Worm (Caenorhabditis elegans) whole organism, L3 larva: ENCODE measurements around the gene F01F1.14.

Experiments
- R02D3.7 ChIP-seq: fragments of 150-350 bp; optimal IDR thresholded peaks from 2 replicates; lab custom pipeline; 2014; ENCODE audit warnings: missing biosample characterization, missing genetic modification characterization
- ZK546.5 ChIP-seq: sonication (generic microtip); optimal IDR thresholded peaks from 2 replicates; lab custom pipeline; 2017; ENCODE audit warnings: missing biosample characterization, missing genetic modification characterization
- aly-2 ChIP-seq: fragments of 150-350 bp; optimal IDR thresholded peaks from 2 replicates; lab custom pipeline; 2014; ENCODE audit warnings: missing biosample characterization, missing genetic modification characterization
- ama-1 ChIP-seq: fragments of 150-350 bp; optimal IDR thresholded peaks from 2 replicates; lab custom pipeline; 2018
- ceh-16 ChIP-seq: sonication (generic microtip); optimal IDR thresholded peaks from 2 replicates; lab custom pipeline; 2017; ENCODE audit warnings: missing biosample characterization, missing genetic modification characterization
- ceh-28 ChIP-seq: fragments of 150-350 bp; optimal IDR thresholded peaks from 2 replicates; lab custom pipeline; 2014; ENCODE audit warnings: missing biosample characterization, missing genetic modification reagents, missing genetic modification characterization
- ceh-82 ChIP-seq: fragments of 150-350 bp; optimal IDR thresholded peaks from 2 replicates; lab custom pipeline; 2014; ENCODE audit warnings: missing biosample characterization, missing genetic modification characterization
- ceh-9 ChIP-seq: sonication (generic microtip); optimal IDR thresholded peaks from 2 replicates; lab custom pipeline; 2018; ENCODE audit warnings: missing biosample characterization, missing genetic modification characterization
- daf-12 ChIP-seq: fragments of 150-350 bp; optimal IDR thresholded peaks from 2 replicates; lab custom pipeline; 2014; ENCODE audit warnings: missing biosample characterization, missing genetic modification reagents, missing genetic modification characterization
- egl-27 ChIP-seq: sonication (generic microtip); optimal IDR thresholded peaks from 4 replicates; lab custom pipeline; 2017; ENCODE audit warnings: missing biosample characterization, missing genetic modification reagents, missing genetic modification characterization
- egl-5 ChIP-seq: fragments of 150-350 bp; optimal IDR thresholded peaks from 2 replicates; lab custom pipeline; 2017; ENCODE audit warnings: missing biosample characterization, missing genetic modification reagents, missing genetic modification characterization, inconsistent platforms
- elt-1 ChIP-seq: fragments of 150-350 bp; optimal IDR thresholded peaks from 2 replicates; lab custom pipeline; 2014; ENCODE audit warnings: missing biosample characterization, missing genetic modification characterization
- elt-2 ChIP-seq: sonication (generic microtip); optimal IDR thresholded peaks from 2 replicates; lab custom pipeline; 2016; ENCODE audit warnings: missing genetic modification reagents, mild to moderate bottlenecking, missing genetic modification characterization, missing compliant biosample characterization
- elt-3 ChIP-seq, 3 experiments: fragments of 150-350 bp in 1 of 3; sonication (generic microtip) in 2 of 3; optimal IDR thresholded peaks; 2 replicates in 2 of 3; 4 replicates in 1 of 3; lab custom pipeline; 2014 to 2017; ENCODE audit warnings: missing biosample characterization in 3 of 3, missing genetic modification characterization in 3 of 3
- eor-1 ChIP-seq, 2 experiments: fragments of 150-350 bp; optimal IDR thresholded peaks; 2 replicates each; lab custom pipeline; 2014 to 2018; ENCODE audit warnings: missing biosample characterization in 2 of 2, missing genetic modification characterization in 2 of 2
- fkh-2 ChIP-seq: fragments of 150-350 bp; optimal IDR thresholded peaks from 2 replicates; lab custom pipeline; 2014; ENCODE audit warnings: missing biosample characterization, missing genetic modification reagents, missing genetic modification characterization
- fos-1 ChIP-seq: fragments of 150-350 bp; optimal IDR thresholded peaks from 2 replicates; lab custom pipeline; 2014; ENCODE audit warnings: missing biosample characterization, missing genetic modification characterization
- hmg-11 ChIP-seq: sonication (generic microtip); optimal IDR thresholded peaks from 2 replicates; lab custom pipeline; 2016; ENCODE audit warnings: missing genetic modification characterization, missing compliant biosample characterization
- jun-1 ChIP-seq: fragments of 150-350 bp; optimal IDR thresholded peaks from 2 replicates; lab custom pipeline; 2014; ENCODE audit warnings: missing biosample characterization, missing genetic modification reagents, missing genetic modification characterization
- lin-15B ChIP-seq: fragments of 150-350 bp; optimal IDR thresholded peaks from 2 replicates; lab custom pipeline; 2014; ENCODE audit warnings: missing biosample characterization, missing genetic modification characterization
- lsy-12 ChIP-seq: sonication (generic microtip); optimal IDR thresholded peaks from 2 replicates; lab custom pipeline; 2016; ENCODE audit warnings: mild to moderate bottlenecking, missing genetic modification characterization, missing compliant biosample characterization
- mdl-1 ChIP-seq: fragments of 150-350 bp; optimal IDR thresholded peaks from 2 replicates; lab custom pipeline; 2014; ENCODE audit warnings: missing biosample characterization, missing genetic modification characterization
- mml-1 ChIP-seq: fragments of 150-350 bp; sonication (generic microtip); optimal IDR thresholded peaks from 3 replicates; lab custom pipeline; 2014; ENCODE audit warnings: missing biosample characterization, missing genetic modification characterization
- nfya-1 ChIP-seq: sonication (generic microtip); optimal IDR thresholded peaks from 2 replicates; lab custom pipeline; 2017; ENCODE audit warnings: missing genetic modification characterization, mild to moderate bottlenecking, missing compliant biosample characterization, antibody characterized with exemption, moderate library complexity; ENCODE audit not compliant: insufficient read depth
- nhr-11 ChIP-seq: fragments of 150-350 bp; optimal IDR thresholded peaks from 2 replicates; lab custom pipeline; 2014; ENCODE audit warnings: missing biosample characterization, missing genetic modification characterization
- nhr-12 ChIP-seq: fragments of 150-350 bp; optimal IDR thresholded peaks from 2 replicates; lab custom pipeline; 2014; ENCODE audit warnings: missing biosample characterization, missing genetic modification characterization
- nhr-23 ChIP-seq: fragments of 150-350 bp; optimal IDR thresholded peaks from 2 replicates; lab custom pipeline; 2014; ENCODE audit warnings: missing biosample characterization, missing genetic modification reagents, missing genetic modification characterization
- nhr-237 ChIP-seq: fragments of 150-350 bp; optimal IDR thresholded peaks from 2 replicates; lab custom pipeline; 2014; ENCODE audit warnings: missing biosample characterization, missing genetic modification characterization
- nhr-28 ChIP-seq: fragments of 150-350 bp; optimal IDR thresholded peaks from 2 replicates; lab custom pipeline; 2014; ENCODE audit warnings: missing biosample characterization, missing genetic modification characterization
- nhr-43 ChIP-seq: sonication (generic microtip); optimal IDR thresholded peaks from 2 replicates; lab custom pipeline; 2016; ENCODE audit warnings: mild to moderate bottlenecking, missing genetic modification characterization, missing compliant biosample characterization; ENCODE audit not compliant: poor library complexity, severe bottlenecking
- nhr-67 ChIP-seq: fragments of 150-350 bp; optimal IDR thresholded peaks from 2 replicates; lab custom pipeline; 2014; ENCODE audit warnings: missing biosample characterization, missing genetic modification characterization
- nhr-76 ChIP-seq: fragments of 150-350 bp; sonication (generic microtip); optimal IDR thresholded peaks from 5 replicates; lab custom pipeline; 2014; ENCODE audit warnings: missing biosample characterization, missing genetic modification characterization
- nhr-77 ChIP-seq: fragments of 150-350 bp; optimal IDR thresholded peaks from 2 replicates; lab custom pipeline; 2014; ENCODE audit warnings: missing biosample characterization, missing genetic modification characterization
- pha-4 ChIP-seq: fragments of 150-350 bp; optimal IDR thresholded peaks from 2 replicates; lab custom pipeline; 2014; ENCODE audit warnings: missing biosample characterization, missing genetic modification reagents, missing genetic modification characterization
- pqm-1 ChIP-seq: fragments of 150-350 bp; optimal IDR thresholded peaks from 2 replicates; lab custom pipeline; 2017; ENCODE audit warnings: missing biosample characterization, missing genetic modification characterization, inconsistent platforms
- sea-2 ChIP-seq: fragments of 150-350 bp; sonication (generic microtip); optimal IDR thresholded peaks from 4 replicates; lab custom pipeline; 2014; ENCODE audit warnings: missing biosample characterization, missing genetic modification reagents, missing genetic modification characterization
- skn-1 ChIP-seq: fragments of 150-350 bp; optimal IDR thresholded peaks from 2 replicates; lab custom pipeline; 2014; ENCODE audit warnings: missing biosample characterization, missing genetic modification characterization
- snpc-4 ChIP-seq: fragments of 150-350 bp; optimal IDR thresholded peaks from 2 replicates; lab custom pipeline; 2014; ENCODE audit warnings: missing biosample characterization, missing genetic modification characterization
- tbx-2 ChIP-seq: sonication (generic microtip); optimal IDR thresholded peaks from 2 replicates; lab custom pipeline; 2016; ENCODE audit warnings: mild to moderate bottlenecking, missing genetic modification characterization, missing compliant biosample characterization
- unc-62 ChIP-seq: fragments of 150-350 bp; sonication (generic microtip); optimal IDR thresholded peaks from 4 replicates; lab custom pipeline; 2014; ENCODE audit warnings: missing biosample characterization, missing genetic modification reagents, missing genetic modification characterization
- zag-1 ChIP-seq: fragments of 150-350 bp; optimal IDR thresholded peaks from 2 replicates; lab custom pipeline; 2014; ENCODE audit warnings: missing biosample characterization, missing genetic modification characterization
- ztf-4 ChIP-seq: fragments of 150-350 bp; optimal IDR thresholded peaks from 2 replicates; lab custom pipeline; 2014; ENCODE audit warnings: missing biosample characterization, missing genetic modification characterization

F01F1.14 gene

DNA sequence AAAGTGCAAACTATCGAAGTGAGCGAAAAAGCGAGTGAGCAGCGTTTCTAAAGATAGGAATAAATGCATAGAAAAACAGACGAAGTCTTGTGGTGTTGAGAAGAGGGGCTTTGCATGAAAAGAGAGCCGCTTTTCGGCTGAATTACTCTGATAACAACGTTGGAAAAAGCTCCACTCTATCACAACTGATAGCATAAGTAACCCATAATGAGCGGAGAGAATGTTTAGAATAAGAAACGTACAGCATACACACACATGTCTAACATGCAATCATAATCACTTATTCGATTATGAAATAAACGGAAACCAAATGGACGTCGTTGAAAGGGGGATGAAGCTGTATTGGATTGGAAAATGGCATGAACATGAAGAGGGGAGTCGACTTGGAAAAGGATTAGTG lies 42.4 kb downstream of the F01F1.14 start:
- TF ChIP-seq ceh-28 = no peak
- no peak for TF ChIP-seq eor-1 (tag; optimal IDR thresholded peaks at IDR 0.05; lab: Kevin White, UChicago)
- TF ChIP-seq ceh-82 = no peak
- no peak for TF ChIP-seq aly-2 (tag; lab: Kevin White, UChicago)
- TF ChIP-seq elt-2 (tag; lab: Kevin White, UChicago) = peak; percentile 75
- TF ChIP-seq nhr-237 = no peak
- TF ChIP-seq fos-1 (tag; lab: Kevin White, UChicago) = no peak
- peak; percentile 61 for TF ChIP-seq pqm-1 (tag; lab: Kevin White, UChicago)
- no peak for TF ChIP-seq unc-62 (GFP tag; lab: Kevin White, UChicago)
- TF ChIP-seq pha-4 (tag; lab: Kevin White, UChicago) = no peak
- no peak for TF ChIP-seq nfya-1 (tag; lab: Kevin White, UChicago)
- TF ChIP-seq mml-1 = no peak
- no peak for TF ChIP-seq daf-12
- TF ChIP-seq sea-2 = no peak
- no peak for TF ChIP-seq lin-15B (tag; lab: Kevin White, UChicago)
- TF ChIP-seq nhr-43 = no peak

DNA sequence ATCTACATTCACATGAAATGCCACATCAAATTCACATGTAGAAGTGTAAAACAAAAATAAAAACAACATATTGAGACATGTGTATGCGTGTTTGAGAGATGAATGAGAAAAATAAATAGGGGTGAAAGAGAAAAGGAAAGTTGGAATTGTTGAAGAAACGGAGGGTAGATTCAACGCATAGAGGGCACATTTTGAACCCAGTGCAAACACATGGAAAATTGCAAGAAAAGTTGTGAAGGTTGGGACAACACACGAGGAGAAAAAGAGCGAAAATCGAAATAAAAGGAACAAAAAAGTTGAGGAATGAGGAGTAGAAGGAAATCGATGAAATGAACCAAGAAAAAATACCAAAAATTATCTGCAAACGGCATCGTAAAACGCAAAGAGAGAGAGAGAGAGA lies 43.1 kb downstream of the F01F1.14 start:
- TF ChIP-seq mml-1 = peak; percentile 36
- no peak for TF ChIP-seq ZK546.5 (tag; lab: Kevin White, UChicago)

DNA sequence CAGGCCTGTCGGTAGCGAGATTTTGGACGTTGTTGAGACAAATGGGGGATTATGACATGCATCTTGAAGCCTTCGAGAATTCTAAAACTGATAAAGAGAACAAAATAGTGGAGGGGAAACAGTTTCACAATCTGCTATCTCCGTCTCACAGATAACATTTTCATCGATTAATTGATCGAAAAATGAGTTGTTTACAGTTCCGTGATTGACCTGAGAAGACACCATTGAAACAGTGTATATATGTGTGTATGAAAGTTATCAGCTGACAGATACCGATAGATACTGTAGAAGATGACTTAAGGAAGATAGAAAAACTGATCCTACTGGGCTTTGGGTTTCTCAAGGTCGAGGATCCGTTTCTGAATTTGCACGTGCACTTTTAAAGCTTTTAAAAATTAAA lies 43.6 kb downstream of the F01F1.14 start:
- no peak for TF ChIP-seq tbx-2 (tag; lab: Kevin White, UChicago)
- TF ChIP-seq pha-4 (tag; lab: Kevin White, UChicago) = no peak
- no peak for TF ChIP-seq ZK546.5 (tag; lab: Kevin White, UChicago)
- TF ChIP-seq egl-5 (tag; lab: Kevin White, UChicago) = no peak
- peak; percentile 31 for TF ChIP-seq jun-1 (tag; lab: Kevin White, UChicago)
- TF ChIP-seq mml-1 = no peak
- no peak for TF ChIP-seq zag-1 (tag; lab: Kevin White, UChicago)
- TF ChIP-seq elt-2 (tag; lab: Kevin White, UChicago) = peak; percentile 76
- no peak for TF ChIP-seq ceh-9 (tag; lab: Kevin White, UChicago)
- peak; percentile 83 for TF ChIP-seq pqm-1 (tag; lab: Kevin White, UChicago)
- peak in 1 of 3 experiments; percentile 10 for TF ChIP-seq elt-3 (tag; optimal IDR thresholded peaks at IDR 0.05; lab: Kevin White, UChicago)
- TF ChIP-seq nhr-23 (tag; lab: Kevin White, UChicago) = peak; percentile 61
- TF ChIP-seq mdl-1 (tag; lab: Kevin White, UChicago) = no peak
- no peak for TF ChIP-seq ceh-16 (tag; lab: Kevin White, UChicago)
- TF ChIP-seq fkh-2 (tag; lab: Kevin White, UChicago) = no peak
- TF ChIP-seq ceh-28 = peak; percentile 83
- no peak for TF ChIP-seq unc-62 (GFP tag; lab: Kevin White, UChicago)
- TF ChIP-seq nhr-43 = peak; percentile 69

DNA sequence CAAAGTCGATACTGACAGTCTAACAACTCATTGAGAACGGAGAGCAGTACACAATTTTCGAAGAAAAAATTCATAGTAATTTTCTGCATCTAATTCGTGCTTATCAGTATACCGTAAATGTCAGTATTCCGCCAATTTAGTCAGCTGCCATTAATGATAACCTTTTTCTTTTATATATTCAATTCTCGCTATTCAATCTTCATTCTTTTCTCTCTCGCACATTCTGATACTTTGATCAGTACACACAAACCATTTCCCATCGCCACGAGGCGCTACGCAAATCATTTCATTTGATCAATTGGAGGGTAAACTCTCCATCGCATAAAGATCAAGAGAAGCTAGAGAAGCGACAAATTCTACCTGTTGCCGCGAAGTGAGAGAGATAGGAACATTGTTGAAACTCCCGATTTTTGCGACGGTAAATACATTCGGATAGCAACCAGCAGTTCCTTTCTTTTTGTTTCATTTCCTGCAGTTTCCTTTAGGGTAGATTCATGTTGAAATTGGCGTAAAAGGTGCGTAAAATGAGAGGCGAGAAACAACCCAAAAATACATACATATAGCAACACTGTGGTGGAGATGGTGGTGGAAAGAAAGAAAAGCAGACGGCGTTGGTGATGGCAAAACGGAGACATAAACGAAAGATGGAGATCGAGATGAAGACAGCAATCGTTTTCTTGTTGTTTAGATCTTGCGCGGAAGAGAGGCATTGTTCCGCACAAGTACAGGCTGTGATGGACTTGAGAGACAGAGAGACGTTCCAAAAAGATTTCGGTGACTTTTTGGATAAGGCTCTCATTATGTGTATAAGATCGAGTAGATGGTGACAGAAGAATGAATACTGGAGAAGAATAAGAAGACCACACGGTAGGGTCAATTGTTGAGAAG lies 44.3 kb downstream of the F01F1.14 start:
- TF ChIP-seq fkh-2 (tag; lab: Kevin White, UChicago) (no peak), nhr-43 (peak; percentile 44), nhr-12 (tag; lab: Kevin White, UChicago) (no peak), egl-5 (tag; lab: Kevin White, UChicago) (no peak), elt-2 (tag; lab: Kevin White, UChicago) (peak; percentile 95), nhr-28 (tag; lab: Kevin White, UChicago) (no peak), zag-1 (tag; lab: Kevin White, UChicago) (no peak), ceh-28 (no peak), ZK546.5 (tag; lab: Kevin White, UChicago) (no peak), nhr-77 (tag; lab: Kevin White, UChicago) (no peak), nhr-76 (no peak), mdl-1 (tag; lab: Kevin White, UChicago) (peak; percentile 11), daf-12 (no peak), nhr-11 (tag; lab: Kevin White, UChicago) (no peak), skn-1 (tag; lab: Kevin White, UChicago) (no peak), elt-1 (peak; percentile 59), pqm-1 (tag; lab: Kevin White, UChicago) (peak; percentile 93), ceh-9 (tag; lab: Kevin White, UChicago) (no peak), ama-1 (lab: Kevin White, UChicago) (peak; percentile 73), snpc-4 (tag; lab: Kevin White, UChicago) (no peak), mml-1 (no peak), sea-2 (no peak), fos-1 (tag; lab: Kevin White, UChicago) (no peak), ztf-4 (tag; lab: Kevin White, UChicago) (no peak), pha-4 (tag; lab: Kevin White, UChicago) (peak; percentile 75), jun-1 (tag; lab: Kevin White, UChicago) (peak; percentile 35), nhr-67 (tag; lab: Kevin White, UChicago) (no peak), R02D3.7 (no peak), hmg-11 (no peak), nfya-1 (tag; lab: Kevin White, UChicago) (peak; percentile 14), eor-1 (tag; optimal IDR thresholded peaks at IDR 0.05; lab: Kevin White, UChicago) (no peak), lsy-12 (tag; lab: Kevin White, UChicago) (peak; percentile 53), egl-27 (tag; lab: Kevin White, UChicago) (no peak), lin-15B (tag; lab: Kevin White, UChicago) (no peak), tbx-2 (tag; lab: Kevin White, UChicago) (no peak)
